Worm (Caenorhabditis elegans): ENCODE results near the gene irld-52.
A peak's percentile ranks its signal among the peaks of the same experiment; 100 is the strongest.
"Not testable (repeated sequence)": the region's sequence is repeated elsewhere in the genome, so short reads cannot be mapped to it uniquely, and the experiment has no call there.

irld-52 gene

DNA sequence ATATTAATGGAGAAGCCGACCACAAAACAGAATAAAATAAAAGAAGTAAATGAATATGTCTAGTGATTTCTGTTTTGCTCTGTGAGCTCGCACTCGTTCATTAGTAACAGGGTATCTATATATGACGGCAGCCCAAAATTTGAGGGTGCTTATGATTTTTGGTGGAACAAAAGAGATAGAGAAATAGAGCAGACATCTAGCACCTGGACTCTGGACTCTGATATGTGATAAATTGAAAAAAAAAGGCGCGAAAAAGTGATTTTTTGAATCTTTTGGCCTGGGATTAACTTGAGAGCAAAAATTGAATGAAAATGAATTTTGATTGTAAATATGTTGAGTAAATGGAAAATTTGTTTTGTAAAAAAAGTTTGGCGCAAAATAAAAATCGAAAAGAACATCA is 2.8 kb upstream of the irld-52 start, which contains the start of gene nhr-283:
TSS of gene nhr-283 (minus strand) at position 101 of the 400 bp plus-strand sequence.
- TF ChIP-seq ama-1 (optimal IDR thresholded peaks at IDR 0.05) (no peak), Y105C5A.15 (GFP tag; IDR thresholded peaks at IDR 0.05) (no peak), pha-4 (GFP tag; IDR thresholded peaks at IDR 0.05) (no peak), pha-4 (tag; optimal IDR thresholded peaks at IDR 0.05) (no peak), unc-62 (GFP tag; optimal IDR thresholded peaks at IDR 0.05 in 1 of 2) (peak in 1 of 2 experiments; percentile 55), unc-62 (tag; optimal IDR thresholded peaks at IDR 0.05) (no peak), nhr-6 (tag; optimal IDR thresholded peaks at IDR 0.05) (no peak), lin-29 (GFP tag; IDR thresholded peaks at IDR 0.05) (no peak), arid-1 (GFP tag; conservative IDR thresholded peaks at IDR 0.05) (no peak)

DNA sequence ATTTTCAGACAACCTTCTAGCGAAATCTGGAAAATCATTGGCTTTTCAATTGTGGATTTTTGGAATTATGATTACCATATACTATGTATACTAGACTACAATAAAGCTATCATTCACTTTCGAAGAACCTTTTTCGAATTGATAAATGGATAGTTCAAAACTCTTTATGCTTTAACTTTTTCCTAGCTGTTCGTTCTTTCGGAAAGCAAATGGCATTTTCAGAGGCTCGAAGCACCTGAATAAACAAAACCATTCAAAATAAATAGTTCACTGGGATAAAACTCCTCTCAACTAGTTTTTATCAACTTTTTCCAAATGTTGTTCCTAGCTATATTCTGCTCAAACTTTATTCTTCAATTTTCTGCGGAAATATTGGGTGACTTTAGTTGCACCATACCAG is 1.6 kb downstream of the irld-52 start, which contains the start of gene T26E4.2:
TSS of gene T26E4.2 (plus strand) at position 301 of the 400 bp plus-strand sequence.
- TF ChIP-seq zag-1 (tag; optimal IDR thresholded peaks at IDR 0.05) (no peak), tra-1 (GFP tag; IDR thresholded peaks at IDR 0.05) (no peak), hif-1 (tag; optimal IDR thresholded peaks at IDR 0.05) (no peak), jun-1 (tag; optimal IDR thresholded peaks at IDR 0.05) (no peak), aly-2 (tag; optimal IDR thresholded peaks at IDR 0.05) (no peak)

DNA sequence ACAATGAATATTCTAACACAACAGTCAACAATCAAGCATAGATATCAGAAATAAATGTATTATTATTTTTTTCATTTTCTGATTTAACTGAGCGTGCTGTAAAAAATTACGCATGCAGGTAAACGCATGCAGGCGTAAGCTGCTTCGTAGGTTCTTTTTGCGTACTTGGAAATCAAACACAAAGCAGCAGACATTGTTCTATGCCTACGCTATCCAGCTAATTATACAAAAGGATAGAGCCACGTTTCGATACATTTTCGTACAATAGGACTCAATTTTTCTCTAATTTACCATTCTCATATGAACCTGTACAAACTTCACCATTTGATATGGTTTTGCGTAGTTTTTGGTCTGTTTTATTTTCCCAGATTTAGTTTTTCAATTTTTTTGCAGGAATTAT is 3.0 kb downstream of the irld-52 start, which contains the start of gene T26E4.3:
TSS of gene T26E4.3 (plus strand) at position 301 of the 400 bp plus-strand sequence.
- TF ChIP-seq Y48G9A.11 (GFP tag; IDR thresholded peaks at IDR 0.05) = no peak
- TF ChIP-seq gei-8 (GFP tag; optimal IDR thresholded peaks at IDR 0.05) = no peak
- no peak for TF ChIP-seq nhr-76 (tag; optimal IDR thresholded peaks at IDR 0.05)
- TF ChIP-seq lin-13 (GFP tag; optimal IDR thresholded peaks at IDR 0.05) = no peak
- no peak for TF ChIP-seq dmd-9 (GFP tag; IDR thresholded peaks at IDR 0.05)
- TF ChIP-seq rbr-2 (tag; optimal IDR thresholded peaks at IDR 0.05) = no peak
- TF ChIP-seq egl-43 (GFP tag; IDR thresholded peaks at IDR 0.05) = no peak
- no peak for TF ChIP-seq cey-2 (tag; optimal IDR thresholded peaks at IDR 0.05; ENCODE audit: borderline replicate concordance, insufficient read depth)

DNA sequence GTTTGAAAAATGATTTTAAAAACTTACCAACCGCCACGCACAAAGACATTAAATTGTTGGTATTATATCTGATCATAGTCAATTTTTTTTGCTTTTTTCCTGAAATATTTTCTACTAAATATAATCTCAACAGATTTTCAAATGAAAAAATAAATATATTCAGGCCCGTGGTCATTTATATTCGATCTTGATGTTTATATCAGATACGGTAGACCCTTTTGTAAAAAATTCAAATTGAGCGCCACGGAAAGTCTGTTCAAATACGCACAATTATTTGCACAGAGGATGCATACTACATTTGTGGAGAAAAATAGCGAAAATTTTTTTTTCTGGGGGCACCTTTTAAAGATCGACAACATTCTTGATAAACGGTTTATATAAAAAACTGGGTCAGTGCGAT is 12.9 kb downstream of the irld-52 start, which contains the start of gene T26E4.4:
TSS of gene T26E4.4 (minus strand) at position 101 of the 400 bp plus-strand sequence.
- TF ChIP-seq mxl-3 (GFP tag; optimal IDR thresholded peaks at IDR 0.05) (no peak), aha-1 (tag) (peak; percentile 12)

DNA sequence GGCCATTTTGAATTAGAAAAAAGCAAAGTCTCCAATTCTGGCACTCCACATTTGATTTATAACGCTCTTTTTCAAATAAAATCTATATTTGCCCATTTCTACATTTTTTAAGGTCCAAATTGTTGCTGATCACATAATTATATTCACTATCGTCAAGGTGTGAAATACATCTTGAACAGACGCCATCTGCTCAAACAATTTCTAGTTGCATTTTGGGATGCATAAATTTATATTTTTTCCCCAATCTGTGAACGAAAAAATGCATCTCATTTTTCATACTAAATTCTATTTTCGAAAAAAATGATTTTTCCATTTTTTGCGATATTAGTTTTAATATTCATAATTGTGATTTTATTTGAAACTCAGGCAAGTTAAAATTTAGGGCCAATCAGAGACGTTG is 13.8 kb downstream of the irld-52 start, which contains the start of gene T26E4.7:
TSS of gene T26E4.7 (plus strand) at position 301 of the 400 bp plus-strand sequence.
- no peak for TF ChIP-seq F26F4.8 (GFP tag; conservative IDR thresholded peaks at IDR 0.05)

DNA sequence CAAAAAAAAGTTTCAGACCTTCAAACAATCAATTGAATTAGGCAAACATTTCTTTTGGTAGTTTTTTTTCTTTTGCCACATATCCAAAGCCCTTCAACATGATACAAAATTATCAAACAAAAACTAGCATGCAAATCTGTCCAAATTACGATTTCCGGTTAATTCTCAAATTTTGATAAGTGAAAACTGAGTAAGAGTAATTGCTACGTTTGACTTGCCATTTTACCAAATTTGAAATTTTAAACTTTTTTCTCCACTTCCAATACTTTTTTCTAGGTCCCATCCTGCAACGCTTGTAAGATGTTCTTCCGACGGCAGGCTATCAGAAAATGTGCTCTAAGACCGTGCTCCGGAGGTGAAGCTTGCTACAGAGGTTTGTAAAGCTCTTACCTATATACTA is 16.6 kb downstream of the irld-52 start, which contains the start of gene nhr-223:
TSS of gene nhr-223 (plus strand) at position 301 of the 400 bp plus-strand sequence.
- no peak for TF ChIP-seq hlh-30 (tag; optimal IDR thresholded peaks at IDR 0.05; ENCODE audit: insufficient read depth)
- peak in 1 of 2 experiments; percentile 78 for TF ChIP-seq unc-62 (GFP tag; optimal IDR thresholded peaks at IDR 0.05 in 1 of 2)
- no peak for TF ChIP-seq unc-62 (tag; optimal IDR thresholded peaks at IDR 0.05)

DNA sequence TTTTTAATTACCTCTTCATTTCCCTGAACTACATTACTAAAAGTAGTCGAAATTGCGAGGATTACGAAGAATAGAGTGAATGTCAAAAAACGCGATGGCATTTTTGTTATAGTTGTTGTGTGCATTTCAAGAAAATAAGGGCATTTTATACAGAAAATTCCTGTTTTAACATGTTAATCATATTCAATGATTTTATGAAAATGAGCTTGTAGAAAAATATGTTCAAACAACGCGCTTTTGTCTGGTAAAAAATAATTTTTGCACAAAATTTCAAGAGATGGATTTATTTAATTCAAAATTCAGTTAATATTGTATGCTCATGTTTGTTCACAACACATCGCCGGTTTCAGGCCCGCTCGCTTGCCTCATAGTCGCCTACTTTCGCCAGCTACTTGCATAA is 18.6 kb downstream of the irld-52 start, which contains the start of gene T26E4.10:
TSS of gene T26E4.10 (minus strand) at position 101 of the 400 bp plus-strand sequence.
- no peak for TF ChIP-seq T26A8.4 (GFP tag; IDR thresholded peaks at IDR 0.05)
- peak in 1 of 2 experiments; percentile 49 for TF ChIP-seq unc-62 (GFP tag; optimal IDR thresholded peaks at IDR 0.05 in 1 of 2)
- no peak for TF ChIP-seq unc-62 (tag; optimal IDR thresholded peaks at IDR 0.05)

DNA sequence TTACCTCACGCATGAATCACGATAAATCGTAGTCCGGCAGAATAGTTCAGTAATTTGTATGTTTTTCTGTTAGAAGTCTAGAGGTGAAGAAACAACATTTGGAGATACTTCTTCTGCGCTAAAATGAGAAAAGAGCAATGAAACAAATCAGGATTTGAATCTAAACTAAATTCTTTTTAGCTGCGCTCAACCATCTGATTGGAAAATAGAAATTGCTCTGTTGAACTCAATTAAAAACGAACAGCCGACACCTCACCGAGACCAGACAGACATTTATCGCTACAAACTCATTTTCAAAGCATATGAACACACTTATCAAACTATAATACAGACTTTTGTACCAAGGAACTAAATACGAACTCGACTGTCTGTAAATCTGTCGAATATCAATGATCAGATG is 23.1 kb downstream of the irld-52 start, which contains the start of gene T26E4.9:
TSS of gene T26E4.9 (minus strand) at position 101 of the 400 bp plus-strand sequence.
- TF ChIP-seq vab-7 (GFP tag; IDR thresholded peaks at IDR 0.05); nhr-6 (tag; optimal IDR thresholded peaks at IDR 0.05); jun-1 (tag; optimal IDR thresholded peaks at IDR 0.05): not testable (repeated sequence)
